Fruit fly (Drosophila melanogaster) whole organism, embryonic: ENCODE results near the gene FASN2.
A peak's percentile ranks its signal among the peaks of the same experiment; 100 is the strongest.

Source experiments
- Abd-B ChIP-seq: fragments of 200-800 bp; sonication (Bioruptor generic); optimal IDR thresholded peaks from 2 replicates; lab custom pipeline; 2018; ENCODE audit warnings: missing biosample characterization, mild to moderate bottlenecking, missing genetic modification characterization, moderate library complexity
- Aef1 ChIP-seq: fragments of 200-800 bp; sonication (Bioruptor generic); IDR thresholded peaks from 3 replicates; pipeline ENCODE4 v1.3.6; 2022; ENCODE audit warnings: missing biosample characterization, missing genetic modification characterization
- Asciz ChIP-seq: fragments of 200-800 bp; sonication (Bioruptor generic); optimal IDR thresholded peaks from 2 replicates; lab custom pipeline; 2017; ENCODE audit warnings: missing biosample characterization, mild to moderate bottlenecking, missing genetic modification characterization, missing genetic modification reagents
- CG10979 ChIP-seq: fragments of 200-800 bp; sonication (Bioruptor generic); optimal IDR thresholded peaks from 2 replicates; lab custom pipeline; 2018; ENCODE audit warnings: missing biosample characterization, mild to moderate bottlenecking, missing genetic modification characterization, moderate library complexity
- CG12155 ChIP-seq: fragments of 200-800 bp; sonication (Bioruptor generic); optimal IDR thresholded peaks from 3 replicates; lab custom pipeline; 2016; ENCODE audit warnings: missing biosample characterization, missing genetic modification characterization
- CG13296 ChIP-seq: fragments of 200-800 bp; sonication (Bioruptor generic); optimal IDR thresholded peaks from 3 replicates; lab custom pipeline; 2018; ENCODE audit warnings: missing biosample characterization, mild to moderate bottlenecking, missing genetic modification characterization
- CG13424 ChIP-seq: fragments of 200-800 bp; sonication (Bioruptor generic); optimal IDR thresholded peaks from 2 replicates; lab custom pipeline; 2019; ENCODE audit warnings: missing biosample characterization, mild to moderate bottlenecking, missing genetic modification characterization, moderate library complexity
- CG15479 ChIP-seq: fragments of 200-800 bp; sonication (Bioruptor generic); optimal IDR thresholded peaks from 3 replicates; lab custom pipeline; 2019; ENCODE audit warnings: missing biosample characterization, mild to moderate bottlenecking, missing genetic modification characterization, moderate library complexity
- CG15514 ChIP-seq: fragments of 200-800 bp; sonication (Bioruptor generic); optimal IDR thresholded peaks from 3 replicates; lab custom pipeline; 2017; ENCODE audit warnings: missing biosample characterization, missing genetic modification characterization, mild to moderate bottlenecking, moderate library complexity, missing genetic modification reagents
- CG1647 ChIP-seq: fragments of 200-800 bp; sonication (Bioruptor generic); optimal IDR thresholded peaks from 3 replicates; lab custom pipeline; 2016; ENCODE audit warnings: missing biosample characterization, missing genetic modification characterization
- CG16863 ChIP-seq: fragments of 200-800 bp; sonication (Bioruptor generic); optimal IDR thresholded peaks from 3 replicates; lab custom pipeline; 2016; ENCODE audit warnings: missing biosample characterization, missing genetic modification characterization
- CG17568 ChIP-seq: fragments of 200-800 bp; sonication (Bioruptor generic); optimal IDR thresholded peaks from 2 replicates; lab custom pipeline; 2018; ENCODE audit warnings: missing biosample characterization, mild to moderate bottlenecking, missing genetic modification characterization, moderate library complexity
- CG18262 ChIP-seq: fragments of 200-800 bp; optimal IDR thresholded peaks from 3 replicates; lab custom pipeline; 2019; ENCODE audit warnings: missing biosample characterization, mild to moderate bottlenecking, missing genetic modification characterization, moderate library complexity
- CG1832 ChIP-seq: fragments of 200-800 bp; sonication (Bioruptor generic); optimal IDR thresholded peaks from 2 replicates; lab custom pipeline; 2017; ENCODE audit warnings: missing biosample characterization, mild to moderate bottlenecking, missing genetic modification characterization, inconsistent platforms
- CG18599 ChIP-seq: fragments of 200-800 bp; sonication (Bioruptor generic); optimal IDR thresholded peaks from 3 replicates; lab custom pipeline; 2017; ENCODE audit warnings: missing biosample characterization, missing genetic modification characterization, mild to moderate bottlenecking, moderate library complexity, missing genetic modification reagents
- CG3847 ChIP-seq: fragments of 200-800 bp; sonication (Bioruptor generic); IDR thresholded peaks from 2 replicates; pipeline ENCODE4 v1.3.6; 2022; ENCODE audit warnings: missing biosample characterization, missing genetic modification characterization
- CG4328 ChIP-seq: fragments of 200-800 bp; sonication (Bioruptor generic); optimal IDR thresholded peaks from 3 replicates; lab custom pipeline; 2017; ENCODE audit warnings: missing biosample characterization, missing genetic modification reagents, missing genetic modification characterization
- CG4730 ChIP-seq: fragments of 200-800 bp; sonication (Bioruptor generic); IDR thresholded peaks from 2 replicates; pipeline ENCODE4 v1.3.6; 2022; ENCODE audit warnings: missing biosample characterization, missing genetic modification characterization
- CG6813 ChIP-seq: fragments of 200-800 bp; sonication (Bioruptor generic); optimal IDR thresholded peaks from 2 replicates; lab custom pipeline; 2017; ENCODE audit warnings: missing biosample characterization, missing genetic modification characterization, mild to moderate bottlenecking, moderate library complexity, missing genetic modification reagents
- CG7372 ChIP-seq: fragments of 200-800 bp; sonication (Bioruptor generic); IDR thresholded peaks from 2 replicates; pipeline ENCODE4 v1.3.6; 2022; ENCODE audit warnings: missing biosample characterization, missing genetic modification characterization
- CG7963 ChIP-seq: fragments of 200-800 bp; sonication (Bioruptor generic); IDR thresholded peaks from 3 replicates; pipeline ENCODE4 v1.3.6; 2022; ENCODE audit warnings: missing biosample characterization, missing genetic modification characterization; ENCODE audit not compliant: partially characterized antibody
- Dbx ChIP-seq: fragments of 200-800 bp; sonication (Bioruptor generic); IDR thresholded peaks from 3 replicates; pipeline ENCODE4 v1.3.6; 2022; ENCODE audit warnings: missing biosample characterization, missing genetic modification characterization
- GATAe ChIP-seq: fragments of 200-800 bp; sonication (Bioruptor generic); conservative IDR thresholded peaks from 2 replicates; pipeline ENCODE4 v1.3.6; 2022; ENCODE audit warnings: missing biosample characterization, missing genetic modification characterization
- HHEX ChIP-seq: fragments of 200-800 bp; sonication (Bioruptor generic); optimal IDR thresholded peaks from 3 replicates; lab custom pipeline; 2017; ENCODE audit warnings: missing biosample characterization, mild to moderate bottlenecking, missing genetic modification characterization, missing genetic modification reagents
- Hr39 ChIP-seq: fragments of >200 bp; optimal IDR thresholded peaks from 2 replicates; lab custom pipeline; 2017
- Med ChIP-seq: fragments of 200-800 bp; sonication (Bioruptor generic); peaks from one replicate; lab custom pipeline; 2016; ENCODE audit warnings: missing biosample characterization, missing genetic modification characterization, mild to moderate bottlenecking, inconsistent platforms, moderate library complexity
- Mes4 ChIP-seq: fragments of 200-800 bp; sonication (Bioruptor generic); optimal IDR thresholded peaks from 2 replicates; lab custom pipeline; 2016; ENCODE audit warnings: missing biosample characterization, missing genetic modification characterization
- Myb ChIP-seq: fragments of 200-800 bp; sonication (Bioruptor generic); optimal IDR thresholded peaks from 2 replicates; lab custom pipeline; 2016; ENCODE audit warnings: missing biosample characterization, missing genetic modification characterization
- Oli ChIP-seq: fragments of 200-800 bp; sonication (Bioruptor generic); optimal IDR thresholded peaks from 2 replicates; lab custom pipeline; 2018; ENCODE audit warnings: missing biosample characterization, mild to moderate bottlenecking, missing genetic modification characterization, moderate library complexity
- Opbp ChIP-seq: fragments of 200-800 bp; sonication (Bioruptor generic); IDR thresholded peaks from 3 replicates; pipeline ENCODE4 v1.3.6; 2022; ENCODE audit warnings: missing biosample characterization, missing genetic modification characterization; ENCODE audit not compliant: partially characterized antibody
- PHDP ChIP-seq: fragments of 200-800 bp; sonication (Bioruptor generic); optimal IDR thresholded peaks from 3 replicates; lab custom pipeline; 2018; ENCODE audit warnings: missing biosample characterization, mild to moderate bottlenecking, missing genetic modification characterization, moderate library complexity
- Sin3A ChIP-seq: fragments of >200 bp; optimal IDR thresholded peaks from 2 replicates; lab custom pipeline; 2018
- Sox100B ChIP-seq: fragments of 200-800 bp; sonication (Bioruptor generic); optimal IDR thresholded peaks from 3 replicates; lab custom pipeline; 2018; ENCODE audit warnings: missing biosample characterization, mild to moderate bottlenecking, missing genetic modification characterization
- aop ChIP-seq: fragments of 200-800 bp; sonication (Bioruptor generic); IDR thresholded peaks from 2 replicates; pipeline ENCODE4 v1.3.6; 2022; ENCODE audit warnings: missing biosample characterization, missing genetic modification characterization
- btn ChIP-seq: fragments of 200-800 bp; sonication (Bioruptor generic); optimal IDR thresholded peaks from 2 replicates; lab custom pipeline; 2016; ENCODE audit warnings: missing biosample characterization, missing genetic modification characterization
- chm ChIP-seq: fragments of 200-800 bp; sonication (Bioruptor generic); IDR thresholded peaks from 2 replicates; pipeline ENCODE4 v1.3.6; 2022; ENCODE audit warnings: missing biosample characterization, missing genetic modification characterization
- ci ChIP-seq: fragments of 200-800 bp; sonication (Bioruptor generic); IDR thresholded peaks from 3 replicates; pipeline ENCODE4 v1.3.6; 2022; ENCODE audit warnings: missing biosample characterization, missing genetic modification characterization
- crol ChIP-seq: fragments of 200-800 bp; sonication (Bioruptor generic); IDR thresholded peaks from 2 replicates; pipeline ENCODE4 v1.3.6; 2022; ENCODE audit warnings: missing biosample characterization, missing genetic modification characterization
- esg ChIP-seq: fragments of 200-800 bp; sonication (Bioruptor generic); conservative IDR thresholded peaks from 2 replicates; pipeline ENCODE4 v1.3.6; 2022; ENCODE audit warnings: missing biosample characterization, missing genetic modification characterization
- fd3F ChIP-seq: fragments of 200-800 bp; sonication (Bioruptor generic); optimal IDR thresholded peaks from 2 replicates; lab custom pipeline; 2018; ENCODE audit warnings: missing biosample characterization, mild to moderate bottlenecking, missing genetic modification characterization, moderate library complexity
- gem ChIP-seq: fragments of 200-800 bp; sonication (Bioruptor generic); optimal IDR thresholded peaks from 2 replicates; lab custom pipeline; 2019; ENCODE audit warnings: missing biosample characterization, mild to moderate bottlenecking, missing genetic modification characterization, moderate library complexity
- hth ChIP-seq: fragments of >200 bp; optimal IDR thresholded peaks from 2 replicates; lab custom pipeline; 2017; ENCODE audit warnings: inconsistent platforms
- luna ChIP-seq: fragments of 200-800 bp; sonication (Bioruptor generic); optimal IDR thresholded peaks from 2 replicates; lab custom pipeline; 2016; ENCODE audit warnings: missing biosample characterization, missing genetic modification characterization
- mirr ChIP-seq: fragments of 200-800 bp; sonication (Bioruptor generic); optimal IDR thresholded peaks from 3 replicates; lab custom pipeline; 2018; ENCODE audit warnings: missing biosample characterization, mild to moderate bottlenecking, missing genetic modification characterization
- pho ChIP-seq: fragments of 200-800 bp; sonication (Bioruptor generic); optimal IDR thresholded peaks from 2 replicates; lab custom pipeline; 2016; ENCODE audit warnings: missing biosample characterization, missing genetic modification characterization
- salm ChIP-seq: fragments of 200-800 bp; sonication (Bioruptor generic); optimal IDR thresholded peaks from 2 replicates; lab custom pipeline; 2018; ENCODE audit warnings: missing biosample characterization, mild to moderate bottlenecking, missing genetic modification characterization
- sd ChIP-seq: fragments of 200-800 bp; sonication (Bioruptor generic); optimal IDR thresholded peaks from 3 replicates; lab custom pipeline; 2018; ENCODE audit warnings: missing biosample characterization, mild to moderate bottlenecking, missing genetic modification characterization, moderate library complexity
- slou ChIP-seq: fragments of 200-800 bp; sonication (Bioruptor generic); optimal IDR thresholded peaks from 3 replicates; lab custom pipeline; 2016; ENCODE audit warnings: missing biosample characterization, missing genetic modification characterization
- tx ChIP-seq: fragments of 200-800 bp; sonication (Bioruptor generic); optimal IDR thresholded peaks from 2 replicates; lab custom pipeline; 2016; ENCODE audit warnings: missing biosample characterization, missing genetic modification characterization
- zfh1 ChIP-seq: fragments of 200-800 bp; sonication (Bioruptor generic); IDR thresholded peaks from 3 replicates; pipeline ENCODE4 v1.3.6; 2022; ENCODE audit warnings: missing biosample characterization, missing genetic modification characterization

FASN2 gene

DNA sequence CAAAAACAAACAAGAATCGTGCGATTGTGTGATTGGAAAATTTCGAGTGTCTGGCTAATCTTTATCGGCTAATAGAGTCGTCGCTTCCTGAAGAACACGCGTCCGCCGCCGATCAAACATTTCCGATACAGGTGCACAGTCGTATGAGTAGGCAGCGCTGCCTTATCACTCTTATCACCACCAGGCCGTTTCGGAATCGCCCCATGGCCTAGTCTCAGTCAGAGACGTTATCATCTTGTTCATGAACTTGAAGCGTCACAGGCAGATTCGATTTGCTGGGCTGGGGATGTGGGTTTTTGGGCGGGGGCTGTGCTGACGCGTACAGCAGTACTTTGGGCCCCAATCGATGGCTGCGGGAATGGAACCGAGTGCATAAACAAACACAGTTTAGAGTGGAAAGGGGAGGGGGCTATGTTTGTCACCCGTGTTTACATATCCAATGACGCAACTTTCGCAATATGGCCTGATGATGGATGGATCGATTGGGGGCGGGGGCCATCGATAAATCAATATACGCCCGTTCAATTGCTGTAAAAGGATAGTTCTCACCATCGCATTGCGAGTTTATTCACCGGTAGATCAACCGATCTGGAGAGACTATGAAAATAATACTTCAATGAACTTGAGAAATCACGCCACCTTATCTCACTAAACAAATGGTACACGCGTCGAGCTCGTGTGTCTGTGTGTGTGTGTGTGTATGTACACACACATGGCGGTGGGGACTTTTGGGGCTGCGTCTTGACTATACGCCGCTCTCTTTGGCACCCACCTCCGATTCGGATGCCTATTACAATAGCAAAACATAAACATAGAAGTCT lies 14.4 kb downstream of the FASN2 start (continued):
- TF ChIP-seq CG15514 (GFP tag; lab: Kevin White, UChicago) (no peak), chm (GFP tag; lab: Robert Waterston, UW) (no peak), Dbx (GFP tag; lab: Robert Waterston, UW) (no peak), GATAe (GFP tag; lab: Robert Waterston, UW) (peak; percentile 71), Myb (GFP tag; lab: Kevin White, UChicago) (no peak), fd3F (GFP tag; lab: Kevin White, UChicago) (no peak), CG13424 (tag; lab: Kevin White, UChicago) (no peak), crol (GFP tag; lab: Robert Waterston, UW) (peak; percentile 41; the same call in 1 of the 2 replicates), slou (GFP tag; lab: Kevin White, UChicago) (no peak), tx (GFP tag; lab: Kevin White, UChicago) (no peak), salm (no peak), CG1647 (GFP tag; lab: Kevin White, UChicago) (no peak), CG10979 (no peak), Abd-B (no peak), Opbp (GFP tag; lab: Robert Waterston, UW) (no peak), hth (no peak), Med (GFP tag; lab: Kevin White, UChicago) (peak; percentile 58), Mes4 (no peak), Aef1 (GFP tag; lab: Robert Waterston, UW) (no peak), gem (tag; lab: Kevin White, UChicago) (no peak), zfh1 (no peak), CG13296 (peak; percentile 36), btn (GFP tag; lab: Kevin White, UChicago) (no peak), CG15479 (GFP tag; lab: Kevin White, UChicago) (no peak), Sin3A (lab: Kevin White, UChicago) (no peak), CG6813 (GFP tag; lab: Kevin White, UChicago) (no peak), CG1832 (no peak), aop (GFP tag; lab: Robert Waterston, UW) (no peak), esg (GFP tag; lab: Robert Waterston, UW) (no peak), mirr (GFP tag; lab: Kevin White, UChicago) (peak; percentile 94), HHEX (GFP tag; lab: Kevin White, UChicago) (peak; percentile 33), CG12155 (GFP tag; lab: Kevin White, UChicago) (no peak), luna (GFP tag; lab: Kevin White, UChicago) (no peak), Oli (no peak), Hr39 (lab: Kevin White, UChicago) (no peak), ci (GFP tag; lab: Robert Waterston, UW) (no peak), sd (tag; lab: Kevin White, UChicago) (peak; percentile 75), CG18262 (no peak), CG7963 (no peak), CG4730 (GFP tag; lab: Robert Waterston, UW) (no peak), Asciz (GFP tag; lab: Kevin White, UChicago) (peak; percentile 1), CG18599 (GFP tag; lab: Kevin White, UChicago) (peak; percentile 59), CG7372 (GFP tag; lab: Robert Waterston, UW) (no peak), pho (GFP tag; lab: Kevin White, UChicago) (no peak), CG16863 (GFP tag; lab: Kevin White, UChicago) (no peak), CG4328 (GFP tag; lab: Kevin White, UChicago) (peak; percentile 41), PHDP (tag; lab: Kevin White, UChicago) (no peak), Sox100B (GFP tag; lab: Kevin White, UChicago) (no peak), CG17568 (GFP tag; lab: Kevin White, UChicago) (no peak), CG3847 (GFP tag; lab: Robert Waterston, UW) (no peak)
